Worm (Caenorhabditis elegans) whole organism, L1 larva: Measurements from ENCODE around the gene Y113G7A.22.

ENCODE experiments used
- ama-1 ChIP-seq: fragments of 150-350 bp; optimal IDR thresholded peaks from 2 replicates; lab custom pipeline; 2014
- hpl-2 ChIP-seq: fragments of 150-350 bp; optimal IDR thresholded peaks from 2 replicates; lab custom pipeline; 2014; ENCODE audit warnings: missing biosample characterization, missing genetic modification reagents, missing genetic modification characterization
- nhr-28 ChIP-seq: fragments of 150-350 bp; optimal IDR thresholded peaks from 2 replicates; lab custom pipeline; 2014; ENCODE audit warnings: missing biosample characterization, missing genetic modification characterization
- snpc-4 ChIP-seq: fragments of 150-350 bp; optimal IDR thresholded peaks from 2 replicates; lab custom pipeline; 2014; ENCODE audit warnings: missing biosample characterization, missing genetic modification characterization
- ztf-11 ChIP-seq, 2 experiments: sonication (generic microtip); optimal IDR thresholded peaks; 2 replicates each; lab custom pipeline; 2016 to 2017; ENCODE audit warnings: missing genetic modification characterization in 2 of 2, missing biosample characterization in 1 of 2, missing compliant biosample characterization in 1 of 2

ce11 chrV:20104417-20104816, 30.7 kb downstream of the Y113G7A.22 start:
- no peak for TF ChIP-seq snpc-4 (tag; lab: Kevin White, UChicago)
- TF ChIP-seq nhr-28 (tag; lab: Kevin White, UChicago), result no peak
- no peak for TF ChIP-seq hpl-2 (GFP tag; lab: Kevin White, UChicago)
- TF ChIP-seq ztf-11 (tag; optimal IDR thresholded peaks at IDR 0.05; lab: Kevin White, UChicago), result no peak
- TF ChIP-seq ama-1 (lab: Kevin White, UChicago), result no peak
